Fruit fly (Drosophila melanogaster): ENCODE data around the gene CG14658.

CG14658 gene

dm6 chr3R:4804828-4805707 lies 25.2 kb downstream of the CG14658 start:
- TF ChIP-seq zfh2 (GFP tag; optimal IDR thresholded peaks at IDR 0.05) (no peak), gfzf (GFP tag; optimal IDR thresholded peaks at IDR 0.05) (no peak), Meics (GFP tag; optimal IDR thresholded peaks at IDR 0.05) (peak; percentile 78), CG6765 (GFP tag; optimal IDR thresholded peaks at IDR 0.05) (peak; percentile 61), bcd (GFP tag; optimal IDR thresholded peaks at IDR 0.05) (peak; percentile 46), sna (GFP tag; IDR thresholded peaks at IDR 0.05; ENCODE audit: partially characterized antibody) (0 out of 2 replicates have a peak, but pooled peaks have one; percentile 19), CG14050 (GFP tag; IDR thresholded peaks at IDR 0.05) (peak; percentile 13; the same call in 1 of the 3 replicates), Oaz (GFP tag; IDR thresholded peaks at IDR 0.05) (0 out of 2 replicates have a peak, but pooled peaks have one; percentile 12), lilli (GFP tag; optimal IDR thresholded peaks at IDR 0.05) (no peak), CG10979 (tag; optimal IDR thresholded peaks at IDR 0.05) (peak; percentile 70), CG4617 (GFP tag; optimal IDR thresholded peaks at IDR 0.05; ENCODE audit: borderline replicate concordance) (peak; percentile 13), CG8281 (tag; optimal IDR thresholded peaks at IDR 0.05) (peak; percentile 11), H15 (GFP tag; IDR thresholded peaks at IDR 0.05) (peak; percentile 21; the same call in 1 of the 3 replicates), Dad (GFP tag; optimal IDR thresholded peaks at IDR 0.05) (no peak), fd96Cb (tag; optimal IDR thresholded peaks at IDR 0.05) (peak; percentile 68), CG17361 (GFP tag; IDR thresholded peaks at IDR 0.05) (peak; percentile 82), CG12299 (tag; optimal IDR thresholded peaks at IDR 0.05) (peak; percentile 35), Hmr (GFP tag; optimal IDR thresholded peaks at IDR 0.05) (peak; percentile 64), CG42726 (GFP tag; IDR thresholded peaks at IDR 0.05; ENCODE audit: partially characterized antibody) (no peak), hth (optimal IDR thresholded peaks at IDR 0.05) (no peak), CG4820 (GFP tag; optimal IDR thresholded peaks at IDR 0.05) (peak; percentile 53), Drgx (GFP tag; IDR thresholded peaks at IDR 0.05) (0 out of 2 replicates have a peak, but pooled peaks have one; percentile 21), CG4730 (GFP tag; IDR thresholded peaks at IDR 0.05) (0 out of 2 replicates have a peak, but pooled peaks have one; percentile 24), CG13424 (tag; optimal IDR thresholded peaks at IDR 0.05) (peak; percentile 87), chn (GFP tag; optimal IDR thresholded peaks at IDR 0.05) (peak; percentile 54), Nf-YA (GFP tag; IDR thresholded peaks at IDR 0.05) (peak; percentile 45; the same call in 1 of the 2 replicates), pan (optimal IDR thresholded peaks at IDR 0.05) (no peak), pan (GFP tag; optimal IDR thresholded peaks at IDR 0.05 in 1 of 2, IDR thresholded peaks at IDR 0.05 in 1 of 2) (peak in 1 of 2 experiments; percentile 55), Max (GFP tag; optimal IDR thresholded peaks at IDR 0.05) (no peak), chm (GFP tag; IDR thresholded peaks at IDR 0.05) (peak; percentile 30; the same call in 1 of the 2 replicates), CG2678 (tag; optimal IDR thresholded peaks at IDR 0.05) (peak; percentile 83), CG1529 (GFP tag; optimal IDR thresholded peaks at IDR 0.05) (no peak), Ets65A (GFP tag) (peak; percentile 81), Six4 (GFP tag; optimal IDR thresholded peaks at IDR 0.05) (no peak), Usf (GFP tag; optimal IDR thresholded peaks at IDR 0.05) (no peak), CG6254 (GFP tag; optimal IDR thresholded peaks at IDR 0.05) (peak; percentile 61), CG10431 (GFP tag; optimal IDR thresholded peaks at IDR 0.05) (peak; percentile 43), kni (GFP tag; optimal IDR thresholded peaks at IDR 0.05) (peak; percentile 85), CG30431 (GFP tag; optimal IDR thresholded peaks at IDR 0.05) (peak; percentile 28), CG3281 (GFP tag; optimal IDR thresholded peaks at IDR 0.05) (peak; percentile 51), CG14441 (GFP tag; IDR thresholded peaks at IDR 0.05) (peak; percentile 61; the same call in 1 of the 2 replicates), Rx (GFP tag; IDR thresholded peaks at IDR 0.05) (0 out of 2 replicates have a peak, but pooled peaks have one; percentile 7), Rfx (GFP tag; IDR thresholded peaks at IDR 0.05) (peak; percentile 4), D19B (GFP tag; optimal IDR thresholded peaks at IDR 0.05) (peak; percentile 15), eve (GFP tag; optimal IDR thresholded peaks at IDR 0.05) (no peak), Opbp (GFP tag; IDR thresholded peaks at IDR 0.05; ENCODE audit: partially characterized antibody) (no peak), CG32532 (GFP tag; IDR thresholded peaks at IDR 0.05) (peak; percentile 24; the same call in 1 of the 2 replicates), CG12391 (tag; optimal IDR thresholded peaks at IDR 0.05) (peak; percentile 84)

Data from whole organism, embryonic.